ENCODE assay signal across 2 worm cellular contexts in the genomic region with DNA sequence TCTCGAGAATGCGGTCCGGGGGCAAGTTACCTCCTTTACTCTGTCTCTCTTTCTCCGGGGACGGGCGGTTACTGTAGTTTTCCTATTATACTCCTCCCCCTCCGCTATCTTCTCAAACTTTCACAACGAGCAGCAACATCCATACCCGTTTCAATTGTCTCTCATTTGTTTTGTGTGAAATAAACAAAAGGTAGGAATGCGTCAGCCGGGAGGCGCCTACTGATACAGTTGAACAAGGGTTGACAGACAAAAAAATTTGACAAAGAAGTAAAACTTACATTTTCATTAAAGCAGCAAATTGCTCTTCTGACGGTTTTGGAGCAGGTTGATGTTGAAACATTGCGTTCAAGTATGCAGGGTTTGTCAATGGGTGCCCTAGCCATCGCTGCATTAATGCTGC.
TF ChIP-seq lines count a peak whose summit lies in the region.

No protein-coding gene starts in this region.

TF ChIP-seq in whole organism, L1 larva, 84 proteins besides CTCF, POLR2A, EP300 and RAD21:
- no peak for TF ChIP-seq efl-1 (optimal IDR thresholded peaks at IDR 0.05; lab: Kevin White, UChicago)
- TF ChIP-seq efl-1 (GFP tag; optimal IDR thresholded peaks at IDR 0.05 in 1 of 2; lab: Kevin White, UChicago): peak in 1 of 2 experiments; percentile 28
- TF ChIP-seq ceh-82 (tag; optimal IDR thresholded peaks at IDR 0.05; lab: Kevin White, UChicago): no peak
- no peak for TF ChIP-seq fos-1 (tag; optimal IDR thresholded peaks at IDR 0.05; lab: Kevin White, UChicago)
- TF ChIP-seq elt-3 (tag; optimal IDR thresholded peaks at IDR 0.05; lab: Kevin White, UChicago): peak in 1 of 6 experiments; percentile 0
- TF ChIP-seq C16A3.4 (tag; optimal IDR thresholded peaks at IDR 0.05; lab: Kevin White, UChicago): no peak
- TF ChIP-seq ama-1 (optimal IDR thresholded peaks at IDR 0.05; lab: Kevin White, UChicago): no peak
- no peak for TF ChIP-seq pag-3 (tag; optimal IDR thresholded peaks at IDR 0.05; lab: Kevin White, UChicago; ENCODE audit: borderline replicate concordance, insufficient read depth)
- peak in 1 of 2 experiments; percentile 6 for TF ChIP-seq lsy-2 (tag; optimal IDR thresholded peaks at IDR 0.05; lab: Kevin White, UChicago)
- TF ChIP-seq ceh-88 (GFP tag; IDR thresholded peaks at IDR 0.05; lab: Robert Waterston, UW): no peak
- TF ChIP-seq egl-13 (tag; optimal IDR thresholded peaks at IDR 0.05; lab: Kevin White, UChicago): no peak
- no peak for TF ChIP-seq hpl-2 (GFP tag; optimal IDR thresholded peaks at IDR 0.05; lab: Kevin White, UChicago)
- TF ChIP-seq blmp-1 (tag; optimal IDR thresholded peaks at IDR 0.05; lab: Kevin White, UChicago): peak; percentile 18
- no peak for TF ChIP-seq snu-23 (GFP tag; optimal IDR thresholded peaks at IDR 0.05; lab: Kevin White, UChicago)
- no peak for TF ChIP-seq unc-62 (GFP tag; optimal IDR thresholded peaks at IDR 0.05; lab: Kevin White, UChicago)
- no peak for TF ChIP-seq C34B4.2 (tag; optimal IDR thresholded peaks at IDR 0.05; lab: Kevin White, UChicago)
- TF ChIP-seq pqm-1 (tag; optimal IDR thresholded peaks at IDR 0.05; lab: Kevin White, UChicago): no peak
- no peak for TF ChIP-seq aha-1 (tag; optimal IDR thresholded peaks at IDR 0.05; lab: Kevin White, UChicago)
- TF ChIP-seq aly-2 (tag; optimal IDR thresholded peaks at IDR 0.05; lab: Kevin White, UChicago): no peak

TF ChIP-seq in whole organism, L4 larva, 104 proteins besides CTCF, POLR2A, EP300 and RAD21:
- TF ChIP-seq nhr-41 (GFP tag; IDR thresholded peaks at IDR 0.05; lab: Robert Waterston, UW) (no peak), aha-1 (tag; lab: Kevin White, UChicago) (peak; percentile 94)

Comparison
In these comparisons a context has a peak if more than half of its experiments do, and no peak if none do; other contexts are left out.
1. Of the 29 proteins assayed by ChIP-seq in both whole organism, L4 larva and whole organism, L1 larva: peak only in whole organism, L4 larva: aha-1; only in whole organism, L1 larva: none; in both: none; in neither: 27; mixed calls (peak in some experiments, not most) for 1.